Worm (Caenorhabditis elegans): Measurements from ENCODE around the gene rocf-1.

The rocf-1 gene

DNA sequence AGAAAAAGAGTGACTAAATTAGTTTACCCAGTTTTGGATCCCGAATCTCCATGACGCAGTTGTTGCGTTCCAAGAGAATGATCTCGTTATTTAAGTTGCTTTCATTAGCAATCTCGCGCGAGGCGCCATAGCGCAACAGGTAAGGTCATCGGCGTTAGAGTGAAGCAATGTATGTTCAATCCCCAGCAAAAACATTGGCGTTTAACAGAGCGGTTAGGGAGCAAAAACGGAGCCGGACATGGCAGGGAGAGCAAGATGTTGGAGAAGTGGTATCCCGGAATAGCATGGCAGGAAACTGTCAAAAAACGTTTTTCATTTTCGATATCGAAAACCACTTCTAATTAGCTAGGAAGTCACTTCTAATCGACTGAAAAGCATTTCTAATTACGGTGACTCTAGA lies 10.0 kb downstream of the rocf-1 start (continued):
- TF ChIP-seq nhr-237 (tag; optimal IDR thresholded peaks at IDR 0.05) (no peak), mxl-2 (GFP tag; conservative IDR thresholded peaks at IDR 0.05) (no peak), D1046.2 (GFP tag; IDR thresholded peaks at IDR 0.05) (peak; percentile 53; the same call in 1 of the 2 replicates), lim-7 (GFP tag; IDR thresholded peaks at IDR 0.05) (peak; percentile 77), pha-4 (GFP tag; IDR thresholded peaks at IDR 0.05) (no peak), pha-4 (tag; optimal IDR thresholded peaks at IDR 0.05) (no peak), pqm-1 (tag; optimal IDR thresholded peaks at IDR 0.05) (no peak), php-3 (GFP tag; IDR thresholded peaks at IDR 0.05) (0 out of 2 replicates have a peak, but pooled peaks have one; percentile 41), lin-13 (GFP tag; optimal IDR thresholded peaks at IDR 0.05) (no peak), hmg-1.1 (GFP tag; IDR thresholded peaks at IDR 0.05) (no peak), ztf-7 (tag; optimal IDR thresholded peaks at IDR 0.05) (no peak), mdt-29 (GFP tag; IDR thresholded peaks at IDR 0.05) (peak; percentile 26; the same call in 1 of the 2 replicates), nhr-25 (tag; optimal IDR thresholded peaks at IDR 0.05; ENCODE audit: borderline replicate concordance, insufficient read depth) (no peak), nhr-102 (tag; optimal IDR thresholded peaks at IDR 0.05) (no peak), egl-43 (GFP tag; IDR thresholded peaks at IDR 0.05) (peak; percentile 89; the same call in 1 of the 2 replicates), ceh-20 (GFP tag; IDR thresholded peaks at IDR 0.05) (no peak), T26A8.4 (GFP tag; IDR thresholded peaks at IDR 0.05) (no peak), madf-5 (GFP tag; IDR thresholded peaks at IDR 0.05) (peak in 1 of 2 experiments; percentile 65; a peak in 1 of 4 replicates), egl-27 (tag; optimal IDR thresholded peaks at IDR 0.05) (no peak), dmd-6 (GFP tag; IDR thresholded peaks at IDR 0.05) (no peak), nhr-76 (tag; optimal IDR thresholded peaks at IDR 0.05) (no peak), Y48G9A.11 (GFP tag; IDR thresholded peaks at IDR 0.05) (0 out of 2 replicates have a peak, but pooled peaks have one; percentile 34), F49E8.2 (tag; optimal IDR thresholded peaks at IDR 0.05; ENCODE audit: borderline replicate concordance) (no peak), mep-1 (tag; optimal IDR thresholded peaks at IDR 0.05) (no peak), lin-1 (GFP tag; IDR thresholded peaks at IDR 0.05) (no peak), dmd-8 (GFP tag; IDR thresholded peaks at IDR 0.05) (peak; percentile 87), madf-9 (GFP tag; conservative IDR thresholded peaks at IDR 0.05) (no peak), aly-2 (tag; optimal IDR thresholded peaks at IDR 0.05) (no peak), mxl-3 (GFP tag; optimal IDR thresholded peaks at IDR 0.05) (no peak), lin-38 (GFP tag; IDR thresholded peaks at IDR 0.05) (no peak), lir-3 (tag; optimal IDR thresholded peaks at IDR 0.05) (no peak), ceh-32 (tag; optimal IDR thresholded peaks at IDR 0.05; ENCODE audit: poor library complexity) (no peak), daf-16 (GFP tag; optimal IDR thresholded peaks at IDR 0.05) (peak in 1 of 2 experiments; percentile 37), daf-16 (tag; optimal IDR thresholded peaks at IDR 0.05) (no peak), nhr-10 (tag; optimal IDR thresholded peaks at IDR 0.05) (no peak), nhr-48 (tag; optimal IDR thresholded peaks at IDR 0.05) (no peak), spr-3 (GFP tag; optimal IDR thresholded peaks at IDR 0.05) (no peak), ceh-44 (GFP tag; IDR thresholded peaks at IDR 0.05) (no peak), snpc-1.2 (GFP tag; IDR thresholded peaks at IDR 0.05) (peak; percentile 73), lin-29 (GFP tag; IDR thresholded peaks at IDR 0.05) (no peak), duxl-1 (tag; optimal IDR thresholded peaks at IDR 0.05; ENCODE audit: poor library complexity) (no peak), Y5F2A.4 (GFP tag; optimal IDR thresholded peaks at IDR 0.05) (no peak), daf-12 (tag; optimal IDR thresholded peaks at IDR 0.05) (no peak), ceh-62 (tag; optimal IDR thresholded peaks at IDR 0.05) (no peak), mes-2 (tag; optimal IDR thresholded peaks at IDR 0.05; ENCODE audit: poor library complexity, severe bottlenecking) (peak; percentile 45), fos-1 (tag; optimal IDR thresholded peaks at IDR 0.05) (no peak), F10B5.3 (tag; optimal IDR thresholded peaks at IDR 0.05) (no peak), dve-1 (tag; optimal IDR thresholded peaks at IDR 0.05; ENCODE audit: insufficient read depth) (no peak), zip-2 (tag; optimal IDR thresholded peaks at IDR 0.05) (no peak), hlh-11 (tag; optimal IDR thresholded peaks at IDR 0.05) (no peak), F26F4.8 (GFP tag; conservative IDR thresholded peaks at IDR 0.05) (0 out of 2 replicates have a peak, but pooled peaks have one; percentile 66)
